Fruit fly (Drosophila melanogaster) Kc167 (cell line): ENCODE results near the gene CG33268.

Experiments
- Myc ChIP-seq: fragments of >200 bp; optimal IDR thresholded peaks from 2 replicates; lab custom pipeline; 2017; ENCODE audit warnings: missing external identifiers
- Sin3A ChIP-seq: fragments of >200 bp; optimal IDR thresholded peaks from 2 replicates; lab custom pipeline; 2018; ENCODE audit warnings: missing external identifiers
- h ChIP-seq: fragments of >200 bp; optimal IDR thresholded peaks from 3 replicates; lab custom pipeline; 2018; ENCODE audit warnings: missing external identifiers
- insv ChIP-seq: fragments of >200 bp; optimal IDR thresholded peaks from 3 replicates; lab custom pipeline; 2018; ENCODE audit warnings: missing external identifiers
- psq ChIP-seq: fragments of >200 bp; optimal IDR thresholded peaks from 2 replicates; lab custom pipeline; 2017; ENCODE audit warnings: missing external identifiers
- ttk ChIP-seq: sonication (Bioruptor generic); optimal IDR thresholded peaks from 2 replicates; lab custom pipeline; 2017; ENCODE audit warnings: missing external identifiers

DNA sequence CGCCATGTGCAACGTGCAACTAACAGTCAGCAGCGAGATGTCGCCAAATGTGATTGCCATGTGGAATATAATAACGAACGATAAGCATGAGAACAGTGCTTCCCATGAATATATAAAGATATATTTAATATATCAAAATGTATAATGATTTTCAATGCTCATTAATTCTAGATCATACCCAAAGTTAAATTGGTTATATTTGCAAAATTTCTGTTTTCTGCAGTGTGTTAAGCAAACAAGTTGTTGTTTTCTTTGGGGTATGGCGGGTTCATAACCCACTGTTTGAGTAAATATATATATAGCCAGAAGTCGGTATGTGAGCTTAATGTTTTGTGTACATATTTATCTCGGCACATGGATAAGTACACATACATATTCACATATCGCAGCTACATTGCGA, 45.8 kb upstream of the CG33268 start:
- TF ChIP-seq h (no peak), insv (lab: Kevin White, UChicago) (no peak), psq (no peak), Myc (lab: Kevin White, UChicago) (no peak), Sin3A (lab: Kevin White, UChicago) (no peak), ttk (lab: Kevin White, UChicago) (no peak)
